ENCODE assay signal across 1 fruit fly cellular context in genomic region chrX:2947545-2948072, dm6.
TF ChIP-seq lines count a peak whose summit lies in the region.

Gene CG3603, plus strand, starts transcription at chrX:2948034.

TF ChIP-seq in whole organism, embryonic, 481 proteins besides CTCF, POLR2A, EP300 and RAD21 (continued from another document):
- peak; percentile 61 for TF ChIP-seq sens (GFP tag; lab: Kevin White, UChicago)
- TF ChIP-seq H15 (GFP tag; IDR thresholded peaks at IDR 0.05; lab: Robert Waterston, UW): no peak
- TF ChIP-seq Hmr (GFP tag; optimal IDR thresholded peaks at IDR 0.05; lab: Kevin White, UChicago): peak; percentile 52
- TF ChIP-seq CG15601 (tag; optimal IDR thresholded peaks at IDR 0.05; lab: Kevin White, UChicago): peak; percentile 16
- TF ChIP-seq ssp (GFP tag; IDR thresholded peaks at IDR 0.05; lab: Robert Waterston, UW): no peak
- TF ChIP-seq oc (tag; optimal IDR thresholded peaks at IDR 0.05; lab: Kevin White, UChicago): no peak
- TF ChIP-seq Fer2 (tag; optimal IDR thresholded peaks at IDR 0.05; lab: Kevin White, UChicago): no peak
- no peak for TF ChIP-seq CG11456 (GFP tag; IDR thresholded peaks at IDR 0.05; lab: Robert Waterston, UW)
- TF ChIP-seq sim (GFP tag; IDR thresholded peaks at IDR 0.05; lab: Robert Waterston, UW): no peak
- TF ChIP-seq Ets65A (GFP tag; lab: Kevin White, UChicago): no peak
- TF ChIP-seq CG16813 (GFP tag; IDR thresholded peaks at IDR 0.05; lab: Robert Waterston, UW; ENCODE audit: partially characterized antibody): no peak
- TF ChIP-seq Ada2b (GFP tag; IDR thresholded peaks at IDR 0.05; lab: Robert Waterston, UW): no peak
- peak; percentile 91 for TF ChIP-seq sqz (GFP tag; optimal IDR thresholded peaks at IDR 0.05; lab: Kevin White, UChicago)
- peak; percentile 74 for TF ChIP-seq Drgx (GFP tag; IDR thresholded peaks at IDR 0.05; lab: Robert Waterston, UW)
- no peak for TF ChIP-seq CG14860 (GFP tag; IDR thresholded peaks at IDR 0.05; lab: Robert Waterston, UW; ENCODE audit: partially characterized antibody)
- TF ChIP-seq ken (GFP tag; IDR thresholded peaks at IDR 0.05; lab: Robert Waterston, UW): no peak
- TF ChIP-seq Fer3 (tag; optimal IDR thresholded peaks at IDR 0.05; lab: Kevin White, UChicago): peak; percentile 1
- TF ChIP-seq yki (optimal IDR thresholded peaks at IDR 0.05; lab: Kevin White, UChicago): no peak
- no peak for TF ChIP-seq CG7839 (tag; optimal IDR thresholded peaks at IDR 0.05; lab: Kevin White, UChicago)
- TF ChIP-seq CG17359 (tag; optimal IDR thresholded peaks at IDR 0.05; lab: Kevin White, UChicago): peak; percentile 76
- TF ChIP-seq seq (GFP tag; IDR thresholded peaks at IDR 0.05; lab: Robert Waterston, UW): no peak
- no peak for TF ChIP-seq stwl (tag; optimal IDR thresholded peaks at IDR 0.05; lab: Kevin White, UChicago)
- TF ChIP-seq HHEX (GFP tag; optimal IDR thresholded peaks at IDR 0.05; lab: Kevin White, UChicago): peak; percentile 56
- peak; percentile 10; the same call in 1 of the 2 replicates for TF ChIP-seq CG32532 (GFP tag; IDR thresholded peaks at IDR 0.05; lab: Robert Waterston, UW)
- TF ChIP-seq odd (GFP tag; optimal IDR thresholded peaks at IDR 0.05; lab: Kevin White, UChicago): no peak
- TF ChIP-seq CG9932 (GFP tag; IDR thresholded peaks at IDR 0.05; lab: Robert Waterston, UW): no peak
- no peak for TF ChIP-seq pnt (GFP tag; optimal IDR thresholded peaks at IDR 0.05; lab: Kevin White, UChicago)
- TF ChIP-seq CG2120 (GFP tag; optimal IDR thresholded peaks at IDR 0.05; lab: Kevin White, UChicago): no peak
- no peak for TF ChIP-seq nerfin-1 (tag; optimal IDR thresholded peaks at IDR 0.05; lab: Kevin White, UChicago)
- TF ChIP-seq Dll (GFP tag; IDR thresholded peaks at IDR 0.05; lab: Robert Waterston, UW; ENCODE audit: partially characterized antibody): 0 out of 4 replicates have a peak, but pooled peaks have one; percentile 16
- peak; percentile 67 for TF ChIP-seq Nf-YB (GFP tag; optimal IDR thresholded peaks at IDR 0.05; lab: Kevin White, UChicago)
- TF ChIP-seq CG15269 (tag; optimal IDR thresholded peaks at IDR 0.05; lab: Kevin White, UChicago): peak; percentile 25
- peak; percentile 25 for TF ChIP-seq Asciz (GFP tag; optimal IDR thresholded peaks at IDR 0.05; lab: Kevin White, UChicago)
- TF ChIP-seq org-1 (GFP tag; optimal IDR thresholded peaks at IDR 0.05; lab: Kevin White, UChicago): no peak
- peak; percentile 3 for TF ChIP-seq CG10274 (GFP tag; optimal IDR thresholded peaks at IDR 0.05; lab: Kevin White, UChicago)
- TF ChIP-seq bbx (GFP tag; IDR thresholded peaks at IDR 0.05; lab: Robert Waterston, UW; ENCODE audit: partially characterized antibody): peak; percentile 42; the same call in 1 of the 2 replicates
- TF ChIP-seq CG11723 (GFP tag; optimal IDR thresholded peaks at IDR 0.05; lab: Kevin White, UChicago): no peak
- TF ChIP-seq Oli (tag; optimal IDR thresholded peaks at IDR 0.05; lab: Kevin White, UChicago): no peak
- peak; percentile 58 for TF ChIP-seq Ets97D (GFP tag; optimal IDR thresholded peaks at IDR 0.05; lab: Kevin White, UChicago)
- TF ChIP-seq CG4282 (GFP tag; optimal IDR thresholded peaks at IDR 0.05; lab: Kevin White, UChicago): no peak
- TF ChIP-seq CG9215 (GFP tag; IDR thresholded peaks at IDR 0.05; lab: Robert Waterston, UW): no peak
- TF ChIP-seq Pdp1 (GFP tag; optimal IDR thresholded peaks at IDR 0.05; lab: Kevin White, UChicago): peak in 1 of 2 experiments; percentile 71
- no peak for TF ChIP-seq Rfx (GFP tag; IDR thresholded peaks at IDR 0.05; lab: Robert Waterston, UW)
- no peak for TF ChIP-seq en (GFP tag; optimal IDR thresholded peaks at IDR 0.05; lab: Kevin White, UChicago)
- no peak for TF ChIP-seq TFAM (GFP tag; optimal IDR thresholded peaks at IDR 0.05; lab: Kevin White, UChicago)
- TF ChIP-seq Scr (GFP tag; IDR thresholded peaks at IDR 0.05; lab: Robert Waterston, UW; ENCODE audit: partially characterized antibody): 0 out of 2 replicates have a peak, but pooled peaks have one; percentile 15
- TF ChIP-seq CG17568 (GFP tag; optimal IDR thresholded peaks at IDR 0.05; lab: Kevin White, UChicago): peak; percentile 25
- no peak for TF ChIP-seq ham (GFP tag; IDR thresholded peaks at IDR 0.05; lab: Robert Waterston, UW)
- no peak for TF ChIP-seq Camta (GFP tag; optimal IDR thresholded peaks at IDR 0.05; lab: Kevin White, UChicago)
- TF ChIP-seq CG9817 (tag; optimal IDR thresholded peaks at IDR 0.05; lab: Kevin White, UChicago): no peak
- no peak for TF ChIP-seq CG4617 (GFP tag; optimal IDR thresholded peaks at IDR 0.05; lab: Kevin White, UChicago; ENCODE audit: borderline replicate concordance)
- no peak for TF ChIP-seq sd (tag; optimal IDR thresholded peaks at IDR 0.05; lab: Kevin White, UChicago)
- TF ChIP-seq CG34224 (GFP tag; IDR thresholded peaks at IDR 0.05; lab: Robert Waterston, UW; ENCODE audit: partially characterized antibody): peak; percentile 38; the same call in 1 of the 3 replicates
- TF ChIP-seq CG6765 (GFP tag; optimal IDR thresholded peaks at IDR 0.05; lab: Kevin White, UChicago): peak; percentile 40
- no peak for TF ChIP-seq CG2199 (GFP tag; IDR thresholded peaks at IDR 0.05; lab: Robert Waterston, UW)
- peak; percentile 38 for TF ChIP-seq BtbVII (GFP tag; optimal IDR thresholded peaks at IDR 0.05; lab: Kevin White, UChicago)
- TF ChIP-seq CG10979 (tag; optimal IDR thresholded peaks at IDR 0.05; lab: Kevin White, UChicago): no peak
- TF ChIP-seq Meics (GFP tag; optimal IDR thresholded peaks at IDR 0.05; lab: Kevin White, UChicago): peak; percentile 40
- TF ChIP-seq CG6813 (GFP tag; optimal IDR thresholded peaks at IDR 0.05; lab: Kevin White, UChicago): peak; percentile 37
- TF ChIP-seq CG12659 (GFP tag; optimal IDR thresholded peaks at IDR 0.05; lab: Kevin White, UChicago): peak; percentile 7
- peak; percentile 56 for TF ChIP-seq CG18011 (GFP tag; optimal IDR thresholded peaks at IDR 0.05; lab: Kevin White, UChicago)
- TF ChIP-seq CG15011 (GFP tag; optimal IDR thresholded peaks at IDR 0.05; lab: Kevin White, UChicago): peak; percentile 4
- peak; percentile 31 for TF ChIP-seq cg (GFP tag; optimal IDR thresholded peaks at IDR 0.05; lab: Kevin White, UChicago)
- peak; percentile 13 for TF ChIP-seq pzg (GFP tag; optimal IDR thresholded peaks at IDR 0.05; lab: Kevin White, UChicago)
- no peak for TF ChIP-seq Max (GFP tag; optimal IDR thresholded peaks at IDR 0.05; lab: Kevin White, UChicago)
- no peak for TF ChIP-seq B-H1 (GFP tag; IDR thresholded peaks at IDR 0.05; lab: Robert Waterston, UW)
- no peak for TF ChIP-seq dmrt11E (tag; optimal IDR thresholded peaks at IDR 0.05; lab: Kevin White, UChicago)
- TF ChIP-seq CG6272 (GFP tag; IDR thresholded peaks at IDR 0.05; lab: Robert Waterston, UW): no peak
- no peak for TF ChIP-seq scrt (GFP tag; optimal IDR thresholded peaks at IDR 0.05; lab: Kevin White, UChicago)
- no peak for TF ChIP-seq CG3163 (GFP tag; optimal IDR thresholded peaks at IDR 0.05; lab: Kevin White, UChicago)
- TF ChIP-seq CG12299 (tag; optimal IDR thresholded peaks at IDR 0.05; lab: Kevin White, UChicago): peak; percentile 11
- peak; percentile 10 for TF ChIP-seq CG6854 (GFP tag; optimal IDR thresholded peaks at IDR 0.05; lab: Kevin White, UChicago)
- no peak for TF ChIP-seq ro (GFP tag; IDR thresholded peaks at IDR 0.05; lab: Robert Waterston, UW)
- no peak for TF ChIP-seq HLH54F (GFP tag; optimal IDR thresholded peaks at IDR 0.05; lab: Kevin White, UChicago)
- peak in 1 of 2 experiments; percentile 10 for TF ChIP-seq Eip74EF (GFP tag; optimal IDR thresholded peaks at IDR 0.05; lab: Kevin White, UChicago)
- TF ChIP-seq crp (GFP tag; optimal IDR thresholded peaks at IDR 0.05; lab: Kevin White, UChicago): peak in 1 of 2 experiments; percentile 80
- no peak for TF ChIP-seq CkIIα-i1 (GFP tag; IDR thresholded peaks at IDR 0.05; lab: Robert Waterston, UW)
- no peak for TF ChIP-seq CG16863 (GFP tag; optimal IDR thresholded peaks at IDR 0.05; lab: Kevin White, UChicago)
- TF ChIP-seq tup (GFP tag; optimal IDR thresholded peaks at IDR 0.05; lab: Kevin White, UChicago): no peak
- peak; percentile 17 for TF ChIP-seq CG9727 (GFP tag; optimal IDR thresholded peaks at IDR 0.05; lab: Kevin White, UChicago)
- TF ChIP-seq bsh (GFP tag; optimal IDR thresholded peaks at IDR 0.05; lab: Kevin White, UChicago): peak in 1 of 2 experiments; percentile 71
- no peak for TF ChIP-seq CG4820 (GFP tag; optimal IDR thresholded peaks at IDR 0.05; lab: Kevin White, UChicago)
- no peak for TF ChIP-seq Usf (GFP tag; optimal IDR thresholded peaks at IDR 0.05; lab: Kevin White, UChicago)
- TF ChIP-seq CG4328 (GFP tag; optimal IDR thresholded peaks at IDR 0.05; lab: Kevin White, UChicago): peak; percentile 17
- no peak for TF ChIP-seq chn (GFP tag; optimal IDR thresholded peaks at IDR 0.05; lab: Kevin White, UChicago)
- no peak for TF ChIP-seq Six4 (GFP tag; optimal IDR thresholded peaks at IDR 0.05; lab: Kevin White, UChicago)
- peak; percentile 37 for TF ChIP-seq BEAF-32 (GFP tag; optimal IDR thresholded peaks at IDR 0.05; lab: Kevin White, UChicago)
- no peak for TF ChIP-seq CG12155 (GFP tag; optimal IDR thresholded peaks at IDR 0.05; lab: Kevin White, UChicago)
- no peak for TF ChIP-seq ap (GFP tag; IDR thresholded peaks at IDR 0.05; lab: Robert Waterston, UW)
- TF ChIP-seq CG6254 (GFP tag; optimal IDR thresholded peaks at IDR 0.05; lab: Kevin White, UChicago): no peak
